Worm (Caenorhabditis elegans) whole organism, L3 larva: ENCODE data around the gene C12D5.5.

Source experiments
- fkh-10 ChIP-seq: sonication (generic microtip); optimal IDR thresholded peaks from 2 replicates; lab custom pipeline; 2017; ENCODE audit warnings: missing biosample characterization, missing genetic modification reagents, missing genetic modification characterization
- skn-1 ChIP-seq: fragments of 150-350 bp; optimal IDR thresholded peaks from 2 replicates; lab custom pipeline; 2014; ENCODE audit warnings: missing biosample characterization, missing genetic modification characterization
- tbx-2 ChIP-seq: sonication (generic microtip); optimal IDR thresholded peaks from 2 replicates; lab custom pipeline; 2016; ENCODE audit warnings: mild to moderate bottlenecking, missing genetic modification characterization, missing compliant biosample characterization
- unc-62 ChIP-seq: fragments of 150-350 bp; sonication (generic microtip); optimal IDR thresholded peaks from 4 replicates; lab custom pipeline; 2014; ENCODE audit warnings: missing biosample characterization, missing genetic modification reagents, missing genetic modification characterization

DNA sequence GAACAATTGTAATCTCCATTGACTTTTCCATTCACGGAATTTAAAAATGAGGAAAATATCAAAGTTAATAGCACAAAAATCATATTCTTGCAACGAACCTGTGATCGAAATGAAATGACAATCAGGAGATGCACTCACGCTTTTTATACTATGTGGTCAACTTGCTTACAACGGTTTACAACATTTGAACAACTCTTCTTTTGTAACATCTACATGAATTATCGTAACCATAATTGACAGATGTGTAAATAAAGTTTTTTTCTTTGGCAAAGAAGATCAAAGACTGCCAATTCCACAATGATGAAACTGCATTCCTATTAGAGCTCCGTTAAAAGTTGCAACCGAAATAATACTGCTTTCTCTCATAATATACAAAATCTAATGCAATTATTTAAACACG lies 28.3 kb upstream of the C12D5.5 start, which contains the start of gene F07C4.10:
- TF ChIP-seq fkh-10 (GFP tag; lab: Kevin White, UChicago) (no peak), unc-62 (GFP tag; lab: Kevin White, UChicago) (no peak), skn-1 (tag; lab: Kevin White, UChicago) (no peak), tbx-2 (no peak)
